Worm (Caenorhabditis elegans): ENCODE measurements around the gene mel-11.

DNA sequence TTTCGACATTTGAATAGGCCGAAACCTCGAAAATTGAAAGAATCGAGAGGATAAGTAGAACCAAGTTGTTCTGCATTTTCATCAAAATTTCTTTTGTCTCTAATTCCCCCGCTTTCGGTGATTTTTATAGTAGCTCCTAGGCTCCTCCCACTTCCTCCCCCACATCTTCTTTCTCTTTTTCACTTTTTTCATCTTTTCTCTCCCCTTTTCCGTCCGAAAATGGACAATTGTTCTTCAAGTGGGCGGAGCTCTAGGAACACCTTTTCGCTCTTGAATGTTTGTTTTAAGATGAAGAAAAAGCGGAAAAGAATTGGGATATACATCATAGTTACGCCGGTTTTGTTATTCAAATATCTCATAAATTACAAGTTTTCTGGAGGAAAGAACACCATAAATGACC, 11.8 kb upstream of the mel-11 start, which contains the start of gene F42A8.1:
- no peak for TF ChIP-seq ama-1 (optimal IDR thresholded peaks at IDR 0.05)
- no peak for TF ChIP-seq F13C5.2 (tag; optimal IDR thresholded peaks at IDR 0.05)
- no peak for TF ChIP-seq flt-1 (GFP tag; IDR thresholded peaks at IDR 0.05)
- TF ChIP-seq sea-1 (GFP tag; conservative IDR thresholded peaks at IDR 0.05): 0 out of 2 replicates have a peak, but pooled peaks have one; percentile 44
